Worm (Caenorhabditis elegans): ENCODE measurements around the gene F39F10.5.

Gene F39F10.5

ce11 chrX:16930663-16931097 is 17.1 kb upstream of the F39F10.5 start (continued):
- no peak for TF ChIP-seq B0261.1 (tag; optimal IDR thresholded peaks at IDR 0.05)
- TF ChIP-seq ztf-26 (tag; optimal IDR thresholded peaks at IDR 0.05) = no peak
- no peak for TF ChIP-seq mxl-1 (tag; optimal IDR thresholded peaks at IDR 0.05)
- TF ChIP-seq zim-3 (tag; optimal IDR thresholded peaks at IDR 0.05) = peak; percentile 91
- no peak for TF ChIP-seq snpc-1.3 (tag; optimal IDR thresholded peaks at IDR 0.05; ENCODE audit: insufficient read depth)
- TF ChIP-seq K12H6.12 (tag; optimal IDR thresholded peaks at IDR 0.05) = peak; percentile 64
- no peak for TF ChIP-seq lsy-27 (tag; optimal IDR thresholded peaks at IDR 0.05; ENCODE audit: borderline replicate concordance, insufficient read depth)
- TF ChIP-seq attf-5 (GFP tag; optimal IDR thresholded peaks at IDR 0.05) = peak; percentile 65
- TF ChIP-seq akir-1 (GFP tag; optimal IDR thresholded peaks at IDR 0.05) = no peak
- peak; percentile 26 for TF ChIP-seq repo-1 (tag; optimal IDR thresholded peaks at IDR 0.05)
- no peak for TF ChIP-seq F23B12.7 (tag; optimal IDR thresholded peaks at IDR 0.05; ENCODE audit: insufficient read depth)
- TF ChIP-seq madf-8 (GFP tag; conservative IDR thresholded peaks at IDR 0.05) = no peak
- peak; percentile 39 for TF ChIP-seq lsl-1 (GFP tag; optimal IDR thresholded peaks at IDR 0.05)
- peak; percentile 72 for TF ChIP-seq dpff-1 (tag; optimal IDR thresholded peaks at IDR 0.05)
- TF ChIP-seq F55B11.4 (tag; optimal IDR thresholded peaks at IDR 0.05; ENCODE audit: borderline replicate concordance, insufficient read depth) = no peak
- TF ChIP-seq hlh-26 (GFP tag; conservative IDR thresholded peaks at IDR 0.05) = no peak
- TF ChIP-seq F22D6.2 (tag; optimal IDR thresholded peaks at IDR 0.05) = no peak
- TF ChIP-seq B0336.3 (GFP tag; IDR thresholded peaks at IDR 0.05) = peak; percentile 41
- TF ChIP-seq unc-62 (GFP tag; optimal IDR thresholded peaks at IDR 0.05) = no peak
- TF ChIP-seq B0019.2 (GFP tag; conservative IDR thresholded peaks at IDR 0.05) = no peak; the same call in 1 of the 2 replicates
- TF ChIP-seq die-1 (tag; optimal IDR thresholded peaks at IDR 0.05) = peak; percentile 27
- TF ChIP-seq snpc-1.1 (tag; optimal IDR thresholded peaks at IDR 0.05; ENCODE audit: insufficient read depth) = no peak
- peak; percentile 77 for TF ChIP-seq ekl-4 (GFP tag; IDR thresholded peaks at IDR 0.05)
- peak; percentile 55 for TF ChIP-seq attf-3 (GFP tag; conservative IDR thresholded peaks at IDR 0.05)
- TF ChIP-seq efl-1 (GFP tag; optimal IDR thresholded peaks at IDR 0.05) = no peak
- TF ChIP-seq C17E4.6 (GFP tag; IDR thresholded peaks at IDR 0.05) = no peak
- peak; percentile 20; the same call in 1 of the 2 replicates for TF ChIP-seq lir-1 (GFP tag; conservative IDR thresholded peaks at IDR 0.05)
- TF ChIP-seq K11D2.4 (GFP tag; IDR thresholded peaks at IDR 0.05) = peak; percentile 80
- no peak for TF ChIP-seq nhr-27 (tag; optimal IDR thresholded peaks at IDR 0.05)
- TF ChIP-seq chd-7 (tag; optimal IDR thresholded peaks at IDR 0.05) = peak; percentile 95
- peak; percentile 78 for TF ChIP-seq nhr-80 (tag; optimal IDR thresholded peaks at IDR 0.05)
- TF ChIP-seq let-607 (tag; optimal IDR thresholded peaks at IDR 0.05) = peak; percentile 37 to 40
- no peak for TF ChIP-seq mes-4 (tag; optimal IDR thresholded peaks at IDR 0.05)
- no peak for TF ChIP-seq F37B4.10 (GFP tag; IDR thresholded peaks at IDR 0.05)
- TF ChIP-seq mcd-1 (GFP tag; IDR thresholded peaks at IDR 0.05) = peak; percentile 39
- peak; percentile 75; the same call in 1 of the 2 replicates for TF ChIP-seq bed-1 (GFP tag; IDR thresholded peaks at IDR 0.05)
- TF ChIP-seq lin-40 (tag; optimal IDR thresholded peaks at IDR 0.05) = peak; percentile 58
- peak; percentile 90 for TF ChIP-seq madf-3 (GFP tag; IDR thresholded peaks at IDR 0.05)
- TF ChIP-seq T26A5.8 (tag; optimal IDR thresholded peaks at IDR 0.05) = no peak
- peak; percentile 85 for TF ChIP-seq nhr-90 (tag; optimal IDR thresholded peaks at IDR 0.05)
- peak; percentile 80; the same call in 1 of the 2 replicates for TF ChIP-seq let-526 (GFP tag; IDR thresholded peaks at IDR 0.05)
- TF ChIP-seq lin-26 (GFP tag; IDR thresholded peaks at IDR 0.05) = peak; percentile 74
- no peak for TF ChIP-seq B0035.1 (tag; optimal IDR thresholded peaks at IDR 0.05)
- TF ChIP-seq hmg-20 (GFP tag; IDR thresholded peaks at IDR 0.05) = no peak
- TF ChIP-seq ceh-40 (GFP tag; IDR thresholded peaks at IDR 0.05) = peak; percentile 82
- TF ChIP-seq sea-2 (GFP tag; IDR thresholded peaks at IDR 0.05) = no peak
- no peak for TF ChIP-seq F49E8.2 (tag; optimal IDR thresholded peaks at IDR 0.05; ENCODE audit: insufficient read depth)
- TF ChIP-seq ztf-3 (GFP tag; optimal IDR thresholded peaks at IDR 0.05) = peak; percentile 9
